Fruit fly (Drosophila melanogaster) whole organism, adult: ENCODE measurements around the gene Dpck.

Source experiments
- CG12768 ChIP-seq: fragments of 200-800 bp; sonication (Bioruptor generic); optimal IDR thresholded peaks from 2 replicates; lab custom pipeline; 2017; ENCODE audit warnings: missing biosample characterization, missing genetic modification characterization, mild to moderate bottlenecking, moderate library complexity, missing genetic modification reagents
- CG5204 ChIP-seq: fragments of 200-800 bp; sonication (Bioruptor generic); optimal IDR thresholded peaks from 2 replicates; lab custom pipeline; 2016; ENCODE audit warnings: missing biosample characterization, missing genetic modification characterization
- CG7045 ChIP-seq: fragments of 200-800 bp; sonication (Bioruptor generic); optimal IDR thresholded peaks from 2 replicates; lab custom pipeline; 2017; ENCODE audit warnings: missing biosample characterization, mild to moderate bottlenecking, missing genetic modification characterization
- CG7101 ChIP-seq: fragments of 200-800 bp; sonication (Bioruptor generic); optimal IDR thresholded peaks from 2 replicates; lab custom pipeline; 2018; ENCODE audit warnings: missing biosample characterization, mild to moderate bottlenecking, missing genetic modification characterization, moderate library complexity
- Clk ChIP-seq: fragments of 200-800 bp; sonication (Bioruptor generic); optimal IDR thresholded peaks from 2 replicates; lab custom pipeline; 2017; ENCODE audit warnings: missing biosample characterization, missing genetic modification characterization
- cic ChIP-seq: fragments of 200-800 bp; sonication (Bioruptor generic); optimal IDR thresholded peaks from 2 replicates; lab custom pipeline; 2017; ENCODE audit warnings: missing biosample characterization, mild to moderate bottlenecking, missing genetic modification characterization, moderate library complexity
- kay ChIP-seq: fragments of 200-800 bp; sonication (Bioruptor generic); peaks from one replicate; lab custom pipeline; 2016; ENCODE audit warnings: missing biosample characterization, missing genetic modification characterization, borderline replicate concordance
- toe ChIP-seq: fragments of 200-800 bp; sonication (Bioruptor generic); optimal IDR thresholded peaks from 2 replicates; lab custom pipeline; 2016; ENCODE audit warnings: missing biosample characterization, missing genetic modification characterization

dm6 chr3R:7061875-7062274 lies 20.1 kb upstream of the Dpck start, which contains the start of gene Mst84B:
- TF ChIP-seq toe (GFP tag; lab: Kevin White, UChicago) (no peak), CG5204 (GFP tag; lab: Kevin White, UChicago) (no peak), cic (GFP tag; lab: Kevin White, UChicago) (no peak), kay (no peak), CG7101 (no peak), CG7045 (no peak), CG12768 (GFP tag; lab: Kevin White, UChicago) (no peak), Clk (GFP tag; lab: Kevin White, UChicago) (no peak)
